Worm (Caenorhabditis elegans) whole organism, midembryonic: ENCODE measurements around the gene C29F3.7.
"Not testable (repeated sequence)": the region's sequence is repeated elsewhere in the genome, so short reads cannot be mapped to it uniquely, and the experiment has no call there.

Experiments used
- T22C8.4 ChIP-seq: fragments of 200-800 bp; sonication (Bioruptor generic); IDR thresholded peaks from 2 replicates; pipeline ENCODE4 v1.3.6; 2022; ENCODE audit warnings: missing genetic modification characterization, missing compliant biosample characterization
- cog-1 ChIP-seq: sonication (generic microtip); optimal IDR thresholded peaks from 2 replicates; lab custom pipeline; 2016; ENCODE audit warnings: missing genetic modification characterization, missing compliant biosample characterization
- flt-1 ChIP-seq: fragments of 200-800 bp; sonication (Bioruptor generic); IDR thresholded peaks from 2 replicates; pipeline ENCODE4 v1.3.6; 2022; ENCODE audit warnings: missing genetic modification characterization, missing compliant biosample characterization
- klf-2 ChIP-seq: fragments of 200-800 bp; sonication (Bioruptor generic); conservative IDR thresholded peaks from 2 replicates; pipeline ENCODE4 v1.3.6; 2022; ENCODE audit warnings: missing genetic modification reagents, missing genetic modification characterization, missing compliant biosample characterization
- med-1 ChIP-seq: sonication (generic microtip); optimal IDR thresholded peaks from 2 replicates; lab custom pipeline; 2017; ENCODE audit warnings: missing genetic modification characterization, mild to moderate bottlenecking, missing compliant biosample characterization, antibody characterized with exemption, missing genetic modification reagents; ENCODE audit not compliant: insufficient read depth
- ref-1 ChIP-seq: fragments of 200-800 bp; sonication (Bioruptor generic); conservative IDR thresholded peaks from 2 replicates; pipeline ENCODE4 v1.3.6; 2022; ENCODE audit warnings: missing genetic modification reagents, missing genetic modification characterization, missing compliant biosample characterization
- tab-1 ChIP-seq: fragments of 200-800 bp; sonication (Bioruptor generic); IDR thresholded peaks from 2 replicates; pipeline ENCODE4 v1.3.6; 2022; ENCODE audit warnings: missing genetic modification characterization, missing compliant biosample characterization
- ztf-23 ChIP-seq: fragments of 200-800 bp; sonication (Bioruptor generic); IDR thresholded peaks from 2 replicates; pipeline ENCODE4 v1.3.6; 2022; ENCODE audit warnings: missing genetic modification reagents, missing genetic modification characterization, missing compliant biosample characterization
- ztf-29 ChIP-seq: fragments of 200-800 bp; sonication (Bioruptor generic); IDR thresholded peaks from 2 replicates; pipeline ENCODE4 v1.3.6; 2022; ENCODE audit warnings: missing genetic modification reagents, missing genetic modification characterization, missing compliant biosample characterization

The C29F3.7 gene

DNA sequence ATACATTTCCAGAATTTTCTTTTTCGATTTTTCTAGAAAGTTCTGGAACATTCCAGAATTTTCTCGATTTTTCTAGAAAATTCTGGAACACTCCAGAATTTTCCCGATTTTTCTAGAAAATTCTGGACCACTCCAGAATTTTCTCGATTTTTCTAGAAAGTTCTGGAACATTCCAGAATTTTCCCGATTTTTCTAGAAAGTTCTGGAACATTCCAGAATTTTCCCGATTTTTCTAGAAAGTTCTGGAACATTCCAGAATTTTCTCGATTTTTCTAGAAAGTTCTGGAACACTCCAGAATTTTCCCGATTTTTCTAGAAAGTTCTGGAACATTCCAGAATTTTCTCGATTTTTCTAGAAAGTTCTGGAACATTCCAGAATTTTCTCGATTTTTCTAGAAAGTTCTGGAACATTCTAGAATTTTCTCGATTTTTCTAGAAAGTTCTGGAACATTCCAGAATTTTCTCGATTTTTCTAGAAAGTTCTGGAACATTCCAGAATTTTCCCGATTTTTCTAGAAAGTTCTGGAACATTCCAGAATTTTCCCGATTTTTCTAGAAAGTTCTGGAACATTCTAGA, 33.9 kb upstream of the C29F3.7 start:
- TF ChIP-seq flt-1: peak; percentile 84

DNA sequence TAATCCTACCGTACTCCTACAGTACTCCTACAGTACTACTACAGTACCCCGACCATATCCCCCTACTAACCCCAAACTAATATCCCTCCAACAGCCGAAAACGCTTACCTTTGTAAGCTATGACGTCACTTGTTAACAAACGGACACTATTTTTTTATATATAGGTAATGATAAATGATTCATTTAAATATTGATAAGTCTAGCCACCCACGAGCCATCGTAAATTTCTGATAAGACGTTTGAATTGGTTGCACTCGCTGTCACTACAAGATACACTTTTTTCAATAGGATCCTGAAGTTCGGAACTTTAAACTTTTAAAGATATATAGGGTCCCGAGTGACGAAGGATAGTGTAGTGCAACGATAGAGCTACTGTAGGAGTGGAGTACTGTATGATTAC, 32.0 kb upstream of the C29F3.7 start, which contains the start of gene nhr-247:
Gene nhr-247 (plus strand): TSS at position 330 of the 400 bp plus-strand sequence.
- TF ChIP-seq cog-1 (tag; lab: Kevin White, UChicago); ztf-29 (GFP tag; lab: Robert Waterston, UW); med-1 (GFP tag; lab: Kevin White, UChicago): not testable (repeated sequence)

DNA sequence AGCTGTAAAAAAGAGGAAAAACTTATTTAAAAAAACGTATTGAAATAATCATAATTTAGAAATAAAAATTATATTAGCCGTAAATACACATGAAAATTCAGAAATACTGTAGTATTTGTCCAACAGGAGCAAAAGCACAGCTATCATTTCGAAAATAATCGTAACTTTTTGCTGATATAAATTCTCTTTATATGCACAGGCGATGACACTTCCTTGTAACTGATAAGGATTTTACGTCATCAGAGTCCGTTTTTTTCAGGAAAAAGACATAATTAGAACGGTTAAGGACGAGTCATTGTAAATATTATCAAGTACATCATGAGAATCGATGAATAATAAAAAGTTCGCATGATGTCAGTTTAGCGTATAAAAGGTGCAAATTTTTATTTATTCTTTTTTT, 31.3 kb upstream of the C29F3.7 start:
- TF ChIP-seq med-1 (GFP tag; lab: Kevin White, UChicago): no peak

DNA sequence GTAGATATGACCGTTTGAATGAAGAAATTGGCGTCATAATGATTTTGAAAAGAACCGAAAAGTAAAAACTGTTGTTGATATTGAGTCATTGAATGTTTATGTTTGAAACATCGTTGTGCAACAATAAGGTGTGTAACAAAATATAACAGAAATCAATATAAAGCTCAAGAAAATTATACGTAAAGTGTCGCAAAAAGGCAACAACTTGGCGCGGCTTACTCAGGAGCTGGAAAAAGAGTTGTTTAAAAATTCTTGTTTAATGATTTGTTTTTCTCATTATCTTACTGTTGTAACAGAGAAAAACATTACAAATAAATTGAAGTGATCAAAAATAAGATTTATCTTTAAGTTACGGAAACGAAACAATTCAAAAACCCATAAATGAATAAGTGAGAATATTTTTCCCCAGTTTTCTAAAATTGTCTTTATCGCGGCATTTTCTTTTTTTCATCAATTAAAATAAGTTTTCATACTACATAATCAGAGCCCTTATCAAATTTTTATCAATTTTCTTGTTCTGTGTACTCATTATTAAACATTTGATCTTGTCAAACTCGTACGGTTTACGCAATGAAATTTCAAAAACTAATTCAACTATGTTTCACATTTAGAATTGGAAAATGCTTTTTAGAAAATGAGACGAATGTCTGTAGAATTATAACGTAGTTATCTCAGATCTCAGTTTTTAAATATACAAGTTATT, 26.8 kb upstream of the C29F3.7 start, which contains the start of gene ZK1037.6:
Gene ZK1037.6 (minus strand): TSS at position 51 of the 703 bp plus-strand sequence.
- no peak for TF ChIP-seq med-1 (GFP tag; lab: Kevin White, UChicago)

DNA sequence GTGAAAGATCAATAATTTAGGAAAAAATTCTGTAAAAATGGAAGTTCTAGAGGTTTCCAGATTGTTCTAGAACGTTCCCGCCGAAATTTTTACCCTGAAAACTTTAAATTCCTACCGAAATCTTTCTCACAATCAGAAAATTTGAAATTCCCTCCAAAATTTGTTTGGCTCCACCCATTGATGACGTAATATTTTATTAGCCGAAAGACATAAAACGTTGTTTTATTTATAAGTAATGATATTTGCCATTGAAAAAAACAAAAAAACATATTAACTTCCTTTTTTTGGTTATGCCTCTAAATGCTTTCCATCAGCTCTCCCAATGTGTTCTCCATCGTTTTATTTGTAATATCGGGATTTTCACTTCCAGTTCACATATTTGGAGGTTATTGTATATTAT, 24.4 kb upstream of the C29F3.7 start, which contains the start of gene srh-295:
Gene srh-295 (plus strand): TSS at position 301 of the 400 bp plus-strand sequence.
- TF ChIP-seq cog-1 (tag; lab: Kevin White, UChicago) (no peak), ztf-23 (GFP tag; lab: Robert Waterston, UW) (no peak), ztf-29 (GFP tag; lab: Robert Waterston, UW) (no peak), flt-1 (no peak), T22C8.4 (GFP tag; lab: Robert Waterston, UW) (no peak), med-1 (GFP tag; lab: Kevin White, UChicago) (no peak), ref-1 (GFP tag; lab: Robert Waterston, UW) (no peak), klf-2 (GFP tag; lab: Robert Waterston, UW) (no peak)

DNA sequence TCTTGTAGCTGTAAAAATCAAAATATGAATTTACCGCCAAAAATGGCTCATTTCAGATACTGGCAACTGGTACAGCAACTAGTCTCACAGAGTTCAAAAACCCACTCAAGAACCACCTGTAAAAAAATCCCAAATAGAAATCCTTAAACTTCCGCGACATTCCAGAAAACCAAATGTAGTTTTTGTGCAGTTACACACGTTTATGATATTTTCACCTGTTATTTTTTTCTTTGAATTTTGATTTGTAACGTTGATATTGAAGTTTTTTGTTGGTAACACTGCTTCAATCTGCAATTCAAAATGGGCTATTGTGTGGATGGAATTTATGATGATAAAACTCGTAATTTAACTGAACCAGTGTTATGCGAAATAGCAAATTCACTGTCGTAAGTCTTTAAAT, 21.9 kb upstream of the C29F3.7 start, which contains the start of gene srw-113:
Gene srw-113 (plus strand): TSS at position 301 of the 400 bp plus-strand sequence.
- TF ChIP-seq T22C8.4 (GFP tag; lab: Robert Waterston, UW): no peak

DNA sequence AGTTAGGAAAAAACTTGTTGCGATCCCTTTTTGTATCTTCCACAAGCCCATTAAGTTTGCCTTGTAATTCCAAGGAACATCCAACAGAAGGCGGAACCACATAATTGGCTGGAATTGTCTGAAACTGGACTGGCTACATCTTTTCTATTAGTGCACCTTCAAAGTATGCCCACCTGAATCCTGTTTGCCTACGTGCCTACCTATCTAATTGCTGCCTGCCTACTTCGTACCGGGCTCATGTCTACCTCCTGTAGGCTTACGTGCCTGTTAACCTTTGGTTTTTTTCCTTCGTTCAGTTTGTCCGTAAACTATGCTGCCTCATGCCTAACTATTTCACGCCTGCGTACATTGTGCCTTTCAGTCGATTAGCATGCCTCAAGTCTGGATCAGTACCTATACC, 17.3 kb upstream of the C29F3.7 start, which contains the start of gene wrt-7:
Gene wrt-7 (minus strand): TSS at position 101 of the 400 bp plus-strand sequence.
- TF ChIP-seq T22C8.4 (GFP tag; lab: Robert Waterston, UW): no peak
- TF ChIP-seq tab-1 (GFP tag; lab: Robert Waterston, UW): no peak
- TF ChIP-seq ref-1 (GFP tag; lab: Robert Waterston, UW): no peak
- no peak for TF ChIP-seq ztf-29 (GFP tag; lab: Robert Waterston, UW)
- TF ChIP-seq cog-1 (tag; lab: Kevin White, UChicago): no peak
- no peak for TF ChIP-seq flt-1
- TF ChIP-seq med-1 (GFP tag; lab: Kevin White, UChicago): no peak
- TF ChIP-seq ztf-23 (GFP tag; lab: Robert Waterston, UW): no peak
- no peak for TF ChIP-seq klf-2 (GFP tag; lab: Robert Waterston, UW)

DNA sequence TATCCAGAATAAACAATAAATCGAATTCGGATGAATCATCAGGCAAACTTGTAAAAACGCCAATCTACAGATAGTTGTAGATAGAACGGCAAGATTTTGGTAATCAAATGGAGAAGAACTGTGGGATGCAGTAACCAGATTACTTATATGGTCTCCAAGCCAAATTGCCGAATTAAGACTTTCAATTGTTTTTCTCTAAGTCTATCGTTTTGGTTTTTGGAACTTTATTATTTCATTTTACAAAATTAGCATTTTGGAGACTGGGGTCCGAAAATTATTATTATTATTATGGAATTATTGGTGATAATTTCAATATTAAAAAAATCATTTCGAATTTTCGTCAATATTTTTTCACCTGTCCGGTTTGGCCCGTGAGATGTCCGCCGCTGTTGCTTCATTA, 15.3 kb upstream of the C29F3.7 start, which contains the start of gene clec-228:
Gene clec-228 (minus strand): TSS at position 101 of the 400 bp plus-strand sequence.
- TF ChIP-seq tab-1 (GFP tag; lab: Robert Waterston, UW): no peak
- no peak for TF ChIP-seq T22C8.4 (GFP tag; lab: Robert Waterston, UW)
- TF ChIP-seq med-1 (GFP tag; lab: Kevin White, UChicago): no peak
- TF ChIP-seq cog-1 (tag; lab: Kevin White, UChicago): no peak

DNA sequence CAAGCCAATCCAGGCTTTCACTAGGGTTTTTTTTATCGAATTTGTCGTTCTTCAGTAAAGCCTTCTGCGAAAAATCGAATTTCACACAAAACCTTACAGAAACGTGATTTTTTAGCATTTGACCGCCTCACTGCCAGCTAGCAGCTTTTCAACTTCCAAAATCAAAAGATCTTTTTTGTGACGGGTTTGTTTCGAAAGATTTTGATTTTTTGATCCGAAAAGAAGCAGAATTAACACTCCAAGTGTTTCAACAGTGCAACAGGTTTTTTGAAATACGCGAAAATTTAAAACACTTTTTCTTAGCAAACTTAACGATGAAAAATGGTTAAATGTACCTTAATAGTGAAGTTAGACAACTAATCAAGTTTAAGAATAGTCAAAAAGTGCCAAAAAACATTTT, 13.3 kb upstream of the C29F3.7 start, which contains the start of gene clec-229:
Gene clec-229 (minus strand): TSS at position 101 of the 400 bp plus-strand sequence.
- no peak for TF ChIP-seq flt-1
- TF ChIP-seq klf-2 (GFP tag; lab: Robert Waterston, UW): no peak
- no peak for TF ChIP-seq ztf-29 (GFP tag; lab: Robert Waterston, UW)
- TF ChIP-seq med-1 (GFP tag; lab: Kevin White, UChicago): no peak
- no peak for TF ChIP-seq tab-1 (GFP tag; lab: Robert Waterston, UW)
- TF ChIP-seq ref-1 (GFP tag; lab: Robert Waterston, UW): no peak
- TF ChIP-seq T22C8.4 (GFP tag; lab: Robert Waterston, UW): no peak
- no peak for TF ChIP-seq cog-1 (tag; lab: Kevin White, UChicago)
- no peak for TF ChIP-seq ztf-23 (GFP tag; lab: Robert Waterston, UW)

DNA sequence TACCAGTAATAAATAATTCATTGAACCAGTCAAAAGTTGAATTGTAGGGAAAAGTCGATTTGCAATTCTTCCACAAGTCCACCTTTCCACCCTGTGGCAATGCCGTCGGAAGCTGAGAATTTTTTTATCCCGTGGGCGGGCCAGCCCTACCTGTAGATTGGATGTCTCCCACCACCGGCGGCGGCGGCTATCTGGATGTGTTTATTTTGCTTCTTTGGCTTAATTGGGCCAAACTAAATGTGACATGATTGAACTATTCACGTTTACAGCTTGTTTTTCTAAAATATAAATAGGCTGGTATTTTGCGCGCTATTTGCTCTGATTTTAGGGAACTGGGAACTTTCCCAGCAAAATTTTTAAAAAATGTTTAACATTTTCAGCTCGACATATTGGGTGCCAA, 10.2 kb upstream of the C29F3.7 start, which contains the start of gene wrt-8:
Gene wrt-8 (minus strand): TSS at position 101 of the 400 bp plus-strand sequence.
- TF ChIP-seq ztf-23 (GFP tag; lab: Robert Waterston, UW): no peak
- TF ChIP-seq ztf-29 (GFP tag; lab: Robert Waterston, UW): no peak
- TF ChIP-seq ref-1 (GFP tag; lab: Robert Waterston, UW): no peak
- TF ChIP-seq T22C8.4 (GFP tag; lab: Robert Waterston, UW): no peak
- TF ChIP-seq tab-1 (GFP tag; lab: Robert Waterston, UW): no peak
- no peak for TF ChIP-seq cog-1 (tag; lab: Kevin White, UChicago)
- no peak for TF ChIP-seq flt-1
- TF ChIP-seq klf-2 (GFP tag; lab: Robert Waterston, UW): no peak
- no peak for TF ChIP-seq med-1 (GFP tag; lab: Kevin White, UChicago)
